Fruit fly (Drosophila melanogaster) S2 (cell line): Measurements from ENCODE around the gene CG4161.

Experiments used
- CG8478 ChIP-seq: fragments of >200 bp; optimal IDR thresholded peaks from 2 replicates; lab custom pipeline; 2018
- CTCF ChIP-seq, 2 experiments: fragments of >200 bp; optimal IDR thresholded peaks; 2 replicates each; lab custom pipeline; 2018

- TF ChIP-seq CG8478 (lab: Kevin White, UChicago) = no peak
- peak in 1 of 2 experiments; percentile 23 for TF ChIP-seq CTCF (optimal IDR thresholded peaks at IDR 0.05; lab: Kevin White, UChicago)
Measured at dm6 chr2L:15434910-15435309, 1.8 kb downstream of the CG4161 start.
